Worm (Caenorhabditis elegans) whole organism, late embryonic: ENCODE measurements around the gene C02E7.10.

Experiments
- C38D4.7 ChIP-seq: fragments of 200-800 bp; sonication (Bioruptor generic); optimal IDR thresholded peaks from 2 replicates; lab custom pipeline; 2018; ENCODE audit warnings: mild to moderate bottlenecking, missing genetic modification characterization, moderate library complexity, missing compliant biosample characterization
- F13H6.1 ChIP-seq: sonication (generic microtip); optimal IDR thresholded peaks from 2 replicates; lab custom pipeline; 2016; ENCODE audit warnings: missing genetic modification characterization, missing compliant biosample characterization
- ahr-1 ChIP-seq: sonication (generic microtip); optimal IDR thresholded peaks from 2 replicates; lab custom pipeline; 2016; ENCODE audit warnings: missing genetic modification characterization, missing compliant biosample characterization
- ceh-18 ChIP-seq: sonication (generic microtip); optimal IDR thresholded peaks from 2 replicates; lab custom pipeline; 2016; ENCODE audit warnings: missing genetic modification characterization, missing compliant biosample characterization
- ceh-19 ChIP-seq: fragments of 200-800 bp; sonication (Bioruptor generic); optimal IDR thresholded peaks from 2 replicates; lab custom pipeline; 2018; ENCODE audit warnings: mild to moderate bottlenecking, missing genetic modification characterization, missing compliant biosample characterization
- ceh-2 ChIP-seq: sonication (generic microtip); optimal IDR thresholded peaks from 2 replicates; lab custom pipeline; 2016; ENCODE audit warnings: missing genotype, missing genetic modification characterization, missing compliant biosample characterization
- ceh-22 ChIP-seq: sonication (generic microtip); optimal IDR thresholded peaks from 2 replicates; lab custom pipeline; 2017; ENCODE audit warnings: missing biosample characterization, missing genetic modification characterization
- ceh-24 ChIP-seq: sonication (generic microtip); optimal IDR thresholded peaks from 2 replicates; lab custom pipeline; 2016; ENCODE audit warnings: mild to moderate bottlenecking, missing genetic modification characterization, missing compliant biosample characterization
- ceh-31 ChIP-seq: sonication (generic microtip); optimal IDR thresholded peaks from 2 replicates; lab custom pipeline; 2016; ENCODE audit warnings: missing genetic modification characterization, missing compliant biosample characterization
- ceh-34 ChIP-seq: sonication (generic microtip); optimal IDR thresholded peaks from 2 replicates; lab custom pipeline; 2016; ENCODE audit warnings: mild to moderate bottlenecking, missing genetic modification characterization, missing compliant biosample characterization
- ceh-48 ChIP-seq: sonication (generic microtip); optimal IDR thresholded peaks from 2 replicates; lab custom pipeline; 2016; ENCODE audit warnings: missing genetic modification characterization, inconsistent platforms, missing compliant biosample characterization
- ceh-9 ChIP-seq: sonication (generic microtip); optimal IDR thresholded peaks from 2 replicates; lab custom pipeline; 2016; ENCODE audit warnings: mild to moderate bottlenecking, missing genetic modification characterization, inconsistent platforms, missing compliant biosample characterization
- dve-1 ChIP-seq: sonication (generic microtip); optimal IDR thresholded peaks from 2 replicates; lab custom pipeline; 2017; ENCODE audit warnings: antibody characterized with exemption, mild to moderate bottlenecking, missing genetic modification characterization, missing compliant biosample characterization
- elt-2 ChIP-seq: sonication (generic microtip); optimal IDR thresholded peaks from 2 replicates; lab custom pipeline; 2016; ENCODE audit warnings: missing genetic modification reagents, missing genetic modification characterization, missing compliant biosample characterization
- ets-4 ChIP-seq: sonication (generic microtip); optimal IDR thresholded peaks from 2 replicates; lab custom pipeline; 2016; ENCODE audit warnings: missing genetic modification characterization, missing compliant biosample characterization
- eyg-1 ChIP-seq: sonication (generic microtip); optimal IDR thresholded peaks from 2 replicates; lab custom pipeline; 2016; ENCODE audit warnings: missing genotype, missing genetic modification characterization, missing compliant biosample characterization
- fax-1 ChIP-seq: sonication (generic microtip); optimal IDR thresholded peaks from 2 replicates; lab custom pipeline; 2016; ENCODE audit warnings: missing genotype, missing genetic modification characterization, missing compliant biosample characterization
- fkh-6 ChIP-seq: sonication (generic microtip); optimal IDR thresholded peaks from 2 replicates; lab custom pipeline; 2016; ENCODE audit warnings: missing genetic modification characterization, missing compliant biosample characterization
- hlh-13 ChIP-seq: fragments of 200-800 bp; sonication (Bioruptor generic); optimal IDR thresholded peaks from 2 replicates; lab custom pipeline; 2018; ENCODE audit warnings: mild to moderate bottlenecking, missing genetic modification characterization, missing compliant biosample characterization
- hlh-15 ChIP-seq: sonication (generic microtip); optimal IDR thresholded peaks from 2 replicates; lab custom pipeline; 2016; ENCODE audit warnings: missing genetic modification characterization, missing compliant biosample characterization
- hlh-30 ChIP-seq: sonication (generic microtip); optimal IDR thresholded peaks from 2 replicates; lab custom pipeline; 2017; ENCODE audit warnings: antibody characterized with exemption, missing genetic modification characterization, missing compliant biosample characterization; ENCODE audit not compliant: insufficient read depth
- hlh-6 ChIP-seq: sonication (generic microtip); optimal IDR thresholded peaks from 2 replicates; lab custom pipeline; 2016; ENCODE audit warnings: missing genotype, missing genetic modification characterization, missing compliant biosample characterization
- lim-6 ChIP-seq: sonication (generic microtip); optimal IDR thresholded peaks from 2 replicates; lab custom pipeline; 2016; ENCODE audit warnings: missing genetic modification characterization, missing compliant biosample characterization
- nfya-1 ChIP-seq: sonication (generic microtip); optimal IDR thresholded peaks from 2 replicates; lab custom pipeline; 2017; ENCODE audit warnings: missing genetic modification characterization, mild to moderate bottlenecking, missing compliant biosample characterization, antibody characterized with exemption, moderate library complexity
- pag-3 ChIP-seq: sonication (generic microtip); optimal IDR thresholded peaks from 2 replicates; lab custom pipeline; 2016; ENCODE audit warnings: missing compliant biosample characterization, missing genetic modification characterization, borderline replicate concordance
- pat-9 ChIP-seq: fragments of 200-800 bp; sonication (Bioruptor generic); optimal IDR thresholded peaks from 2 replicates; lab custom pipeline; 2018; ENCODE audit warnings: mild to moderate bottlenecking, missing genetic modification characterization, moderate library complexity, missing compliant biosample characterization
- pha-2 ChIP-seq: sonication (generic microtip); optimal IDR thresholded peaks from 2 replicates; lab custom pipeline; 2017; ENCODE audit warnings: mild to moderate bottlenecking, missing genetic modification characterization, missing compliant biosample characterization
- ref-2 ChIP-seq: sonication (generic microtip); optimal IDR thresholded peaks from 2 replicates; lab custom pipeline; 2016; ENCODE audit warnings: missing genetic modification characterization, missing compliant biosample characterization
- rnt-1 ChIP-seq: sonication (generic microtip); optimal IDR thresholded peaks from 2 replicates; lab custom pipeline; 2016; ENCODE audit warnings: missing genetic modification characterization, missing compliant biosample characterization
- sdc-2 ChIP-seq: sonication (generic microtip); optimal IDR thresholded peaks from 2 replicates; lab custom pipeline; 2016; ENCODE audit warnings: missing genotype, missing genetic modification characterization, missing compliant biosample characterization
- sox-4 ChIP-seq: sonication (generic microtip); optimal IDR thresholded peaks from 2 replicates; lab custom pipeline; 2017; ENCODE audit warnings: mild to moderate bottlenecking, missing genetic modification characterization, inconsistent platforms, missing compliant biosample characterization
- tbx-2 ChIP-seq: sonication (generic microtip); optimal IDR thresholded peaks from 2 replicates; lab custom pipeline; 2016; ENCODE audit warnings: missing genetic modification characterization, missing compliant biosample characterization
- unc-3 ChIP-seq, 2 experiments: fragments of 200-800 bp in 1 of 2; sonication (Bioruptor generic) in 1 of 2; sonication (generic microtip) in 1 of 2; conservative IDR thresholded peaks in 1 of 2; optimal IDR thresholded peaks in 1 of 2; 2 replicates each; pipeline versions ENCODE4 v1.3.6 to Lab custom; 2016 to 2022; ENCODE audit warnings: missing compliant biosample characterization in 2 of 2, missing genetic modification characterization in 2 of 2, missing genetic modification reagents in 1 of 2
- unc-42 ChIP-seq: sonication (generic microtip); optimal IDR thresholded peaks from 2 replicates; lab custom pipeline; 2016; ENCODE audit warnings: missing genotype, missing genetic modification characterization, missing compliant biosample characterization
- unc-55 ChIP-seq: sonication (generic microtip); optimal IDR thresholded peaks from 2 replicates; lab custom pipeline; 2017; ENCODE audit warnings: missing biosample characterization, missing genetic modification reagents, missing genetic modification characterization
- ztf-16 ChIP-seq: sonication (generic microtip); optimal IDR thresholded peaks from 2 replicates; lab custom pipeline; 2017; ENCODE audit warnings: missing genetic modification characterization, missing compliant biosample characterization

Gene C02E7.10

DNA sequence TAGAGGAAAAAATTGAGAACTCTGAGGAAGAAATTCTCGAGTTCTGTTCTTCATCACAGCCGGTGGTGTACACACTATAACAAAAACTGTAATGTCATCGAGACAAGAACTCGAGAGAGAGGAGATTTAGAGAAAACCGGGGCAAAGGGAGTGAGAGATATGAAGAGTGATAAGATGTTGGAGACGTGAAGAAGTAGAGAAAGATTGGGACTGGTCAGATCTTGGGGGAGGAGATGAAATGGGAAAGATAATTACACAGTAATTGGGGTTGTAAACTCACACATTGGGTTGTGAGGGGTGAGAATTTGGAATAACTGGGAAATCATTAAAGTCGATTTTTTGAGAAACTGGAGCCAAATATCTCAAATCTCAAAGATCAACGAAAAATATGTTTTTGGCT, 32.9 kb upstream of the C02E7.10 start:
- no peak for TF ChIP-seq sox-4 (tag; lab: Kevin White, UChicago)

DNA sequence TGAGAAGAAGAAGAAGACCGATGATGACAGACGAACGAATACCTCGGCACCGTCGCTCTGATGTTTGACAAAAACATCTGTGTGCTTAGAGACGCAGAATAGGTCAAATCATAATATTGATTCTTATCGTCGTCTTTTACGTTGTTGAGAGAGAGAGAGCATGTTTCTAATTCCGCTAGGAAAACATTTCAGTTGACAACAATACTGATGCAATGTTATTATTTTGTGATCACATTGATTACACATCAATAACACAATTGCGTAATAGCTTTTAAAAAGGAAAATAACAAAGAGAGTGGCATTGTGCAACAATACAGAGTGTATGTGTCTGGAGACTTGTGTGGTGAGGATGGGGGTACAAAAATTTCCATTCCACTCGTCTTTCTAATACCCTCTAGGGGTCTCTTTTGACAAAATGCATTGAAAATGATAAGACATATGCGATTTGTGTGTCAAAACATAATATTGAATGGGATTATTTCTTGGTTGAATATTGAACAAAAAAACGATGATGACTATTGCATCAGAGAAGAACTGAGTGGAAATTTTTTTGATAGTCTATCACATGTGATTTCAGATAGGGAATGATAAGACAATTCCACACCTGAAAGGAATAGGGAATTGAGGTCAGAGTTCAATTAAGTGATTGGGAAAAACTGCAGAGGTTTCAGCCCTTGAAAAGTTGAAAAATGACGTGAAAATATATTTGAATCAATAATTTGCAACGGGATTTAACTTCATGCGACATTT, 32.0 kb upstream of the C02E7.10 start:
- TF ChIP-seq C38D4.7 = no peak
- TF ChIP-seq elt-2 (tag; lab: Kevin White, UChicago) = peak; percentile 79

DNA sequence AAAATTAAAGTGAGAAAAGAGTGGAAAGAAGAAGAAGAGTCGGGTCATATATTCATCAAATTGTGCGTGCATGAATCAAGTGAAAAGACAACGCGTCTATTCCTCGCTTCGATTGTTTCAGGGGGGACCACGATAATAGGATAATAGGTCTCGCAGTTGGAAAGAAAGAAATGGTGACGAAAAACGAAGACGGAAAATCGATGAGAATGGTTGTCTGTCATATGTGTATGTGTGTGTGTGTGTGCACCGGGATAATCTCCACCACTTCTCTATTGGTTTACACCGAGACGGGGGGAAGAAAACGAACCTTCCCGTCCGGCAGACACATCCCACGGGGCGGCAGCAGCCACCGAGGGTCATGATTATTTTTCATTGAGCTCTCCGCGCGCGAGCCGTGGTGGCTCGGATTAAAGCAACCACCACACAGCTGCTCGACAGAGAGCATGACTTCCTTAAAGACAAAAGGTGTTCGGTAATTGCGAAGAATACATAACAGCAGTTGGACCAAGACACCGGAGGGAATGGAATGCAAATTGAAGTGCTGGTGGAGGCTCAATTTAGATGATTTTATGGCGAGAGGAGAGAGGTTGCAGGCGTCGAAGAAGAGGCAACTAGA, 31.3 kb upstream of the C02E7.10 start:
- TF ChIP-seq pha-2 (tag; lab: Kevin White, UChicago) (peak; percentile 13), fax-1 (tag; lab: Kevin White, UChicago) (no peak), ahr-1 (tag; lab: Kevin White, UChicago) (no peak), ceh-22 (tag; lab: Kevin White, UChicago) (no peak), ceh-2 (peak; percentile 51), unc-42 (tag; lab: Kevin White, UChicago) (peak; percentile 70), hlh-30 (tag; lab: Kevin White, UChicago) (peak; percentile 7), fkh-6 (peak; percentile 16), ceh-48 (tag; lab: Kevin White, UChicago) (peak; percentile 51), sdc-2 (tag; lab: Kevin White, UChicago) (no peak), lim-6 (tag; lab: Kevin White, UChicago) (no peak), ceh-34 (tag; lab: Kevin White, UChicago) (peak; percentile 71), rnt-1 (tag; lab: Kevin White, UChicago) (peak; percentile 34), hlh-6 (tag; lab: Kevin White, UChicago) (peak; percentile 39), unc-55 (GFP tag; lab: Kevin White, UChicago) (peak; percentile 81), unc-3 (GFP tag; conservative IDR thresholded peaks at IDR 0.05; lab: Robert Waterston, UW) (no peak), unc-3 (tag; optimal IDR thresholded peaks at IDR 0.05; lab: Kevin White, UChicago) (peak; percentile 20), ceh-24 (tag; lab: Kevin White, UChicago) (no peak), eyg-1 (tag; lab: Kevin White, UChicago) (no peak), dve-1 (tag; lab: Kevin White, UChicago) (no peak), tbx-2 (tag; lab: Kevin White, UChicago) (peak; percentile 45), ets-4 (tag; lab: Kevin White, UChicago) (no peak), ceh-31 (peak; percentile 57), pat-9 (tag; lab: Kevin White, UChicago) (peak; percentile 21), pag-3 (no peak), nfya-1 (peak; percentile 65), ceh-18 (peak; percentile 39), ref-2 (tag; lab: Kevin White, UChicago) (peak; percentile 64), hlh-13 (GFP tag; lab: Kevin White, UChicago) (no peak), ceh-19 (peak; percentile 60)

DNA sequence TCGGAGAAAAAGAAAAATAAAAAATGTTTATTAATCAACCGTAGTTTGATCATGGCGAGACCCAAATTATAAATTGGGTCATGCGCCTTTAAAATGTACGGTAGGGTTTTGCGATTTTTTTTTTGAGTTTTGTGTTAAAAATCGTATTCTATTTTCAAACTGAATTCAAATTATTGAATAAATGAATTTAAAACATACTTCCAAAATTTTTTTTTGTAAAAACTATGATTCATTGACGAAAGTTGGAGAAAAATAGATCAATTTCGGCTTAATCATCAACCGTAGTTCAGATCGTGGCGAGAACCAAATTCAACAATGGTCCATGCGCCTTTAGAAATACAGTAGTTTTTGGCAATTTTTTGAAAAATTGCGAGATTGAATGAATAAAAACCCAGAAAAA, 30.8 kb upstream of the C02E7.10 start:
- TF ChIP-seq ceh-34 (tag; lab: Kevin White, UChicago) (no peak), F13H6.1 (tag; lab: Kevin White, UChicago) (no peak), hlh-6 (tag; lab: Kevin White, UChicago) (no peak), ceh-9 (no peak), hlh-13 (GFP tag; lab: Kevin White, UChicago) (no peak), hlh-15 (tag; lab: Kevin White, UChicago) (no peak), ztf-16 (tag; lab: Kevin White, UChicago) (no peak)
